Fruit fly (Drosophila melanogaster) whole organism: ENCODE measurements around the gene CG31407.

Experiments used
- CG8478 ChIP-seq: fragments of >200 bp; optimal IDR thresholded peaks from 2 replicates; lab custom pipeline; 2018; ENCODE audit warnings: inconsistent platforms
- Dll ChIP-seq: fragments of >200 bp; optimal IDR thresholded peaks from 2 replicates; lab custom pipeline; 2017
- EcR ChIP-seq, 2 experiments: fragments of >200 bp; optimal IDR thresholded peaks; 2 replicates each; lab custom pipeline; 2017; ENCODE audit warnings: missing biosample characterization in 2 of 2, missing genetic modification characterization in 2 of 2, missing genetic modification reagents in 2 of 2
- pan ChIP-seq: fragments of >200 bp; optimal IDR thresholded peaks from 2 replicates; lab custom pipeline; 2017
- psq ChIP-seq: fragments of >200 bp; optimal IDR thresholded peaks from 2 replicates; lab custom pipeline; 2017
- usp ChIP-seq: fragments of >200 bp; optimal IDR thresholded peaks from 2 replicates; lab custom pipeline; 2017; ENCODE audit warnings: missing biosample characterization, missing genetic modification characterization, mixed read lengths

Gene CG31407

dm6 chr3R:10055004-10055403 is 30.1 kb upstream of the CG31407 start:
- TF ChIP-seq pan (lab: Kevin White, UChicago) (no peak), Dll (lab: Kevin White, UChicago) (no peak), CG8478 (no peak), usp (GFP tag; lab: Kevin White, UChicago) (no peak), psq (lab: Kevin White, UChicago) (no peak), EcR (GFP tag; optimal IDR thresholded peaks at IDR 0.05; lab: Kevin White, UChicago) (no peak)

- no peak for TF ChIP-seq Dll (lab: Kevin White, UChicago)
- TF ChIP-seq pan (lab: Kevin White, UChicago), result no peak
- TF ChIP-seq CG8478, result no peak
- TF ChIP-seq EcR (GFP tag; optimal IDR thresholded peaks at IDR 0.05; lab: Kevin White, UChicago), result no peak
- no peak for TF ChIP-seq psq (lab: Kevin White, UChicago)
- no peak for TF ChIP-seq usp (GFP tag; lab: Kevin White, UChicago)
These were observed 29.5 kb upstream of the CG31407 start for dm6 chr3R:10054278-10054975.

- TF ChIP-seq pan (lab: Kevin White, UChicago), result no peak
- no peak for TF ChIP-seq psq (lab: Kevin White, UChicago)
- TF ChIP-seq Dll (lab: Kevin White, UChicago), result no peak
These were observed 28.6 kb upstream of the CG31407 start for dm6 chr3R:10053559-10053958.

- TF ChIP-seq EcR (GFP tag; optimal IDR thresholded peaks at IDR 0.05; lab: Kevin White, UChicago) (no peak), pan (lab: Kevin White, UChicago) (no peak), CG8478 (no peak)
These were observed 27.9 kb upstream of the CG31407 start, which contains the start of the genes Fancl and Npc2e for dm6 chr3R:10052695-10053382. Gene Fancl (minus strand): TSS chr3R:10052869. Gene Npc2e (plus strand): TSS chr3R:10053332.

- TF ChIP-seq pan (lab: Kevin White, UChicago) (no peak), CG8478 (no peak), psq (lab: Kevin White, UChicago) (no peak), usp (GFP tag; lab: Kevin White, UChicago) (no peak), EcR (GFP tag; optimal IDR thresholded peaks at IDR 0.05; lab: Kevin White, UChicago) (no peak), Dll (lab: Kevin White, UChicago) (no peak)
These were observed 24.0 kb upstream of the CG31407 start, which contains the start of gene ohgt for dm6 chr3R:10048842-10049527. Gene ohgt (plus strand): TSS chr3R:10049199.

dm6 chr3R:10048775-10048841 is 23.7 kb upstream of the CG31407 start, which contains the start of gene CG12811:
Gene CG12811 (minus strand): TSS chr3R:10048797.
- TF ChIP-seq pan (lab: Kevin White, UChicago) (no peak), psq (lab: Kevin White, UChicago) (no peak), usp (GFP tag; lab: Kevin White, UChicago) (no peak), CG8478 (no peak), Dll (lab: Kevin White, UChicago) (no peak)

dm6 chr3R:10048035-10048774 is 23.3 kb upstream of the CG31407 start:
- no peak for TF ChIP-seq Dll (lab: Kevin White, UChicago)
- TF ChIP-seq CG8478, result no peak
- no peak for TF ChIP-seq pan (lab: Kevin White, UChicago)
- TF ChIP-seq usp (GFP tag; lab: Kevin White, UChicago), result no peak
- no peak for TF ChIP-seq EcR (GFP tag; optimal IDR thresholded peaks at IDR 0.05; lab: Kevin White, UChicago)
- TF ChIP-seq psq (lab: Kevin White, UChicago), result no peak

- TF ChIP-seq EcR (GFP tag; optimal IDR thresholded peaks at IDR 0.05; lab: Kevin White, UChicago) (no peak), Dll (lab: Kevin White, UChicago) (no peak), CG8478 (no peak), usp (GFP tag; lab: Kevin White, UChicago) (no peak), pan (lab: Kevin White, UChicago) (no peak), psq (lab: Kevin White, UChicago) (no peak)
These were observed 20.4 kb upstream of the CG31407 start, which contains the start of the genes CG11722 and mtTFB2 for dm6 chr3R:10045343-10045742. Gene CG11722 (minus strand): TSS chr3R:10045542. Gene mtTFB2 (plus strand): TSS chr3R:10045574.

- TF ChIP-seq pan (lab: Kevin White, UChicago) (no peak), usp (GFP tag; lab: Kevin White, UChicago) (no peak), EcR (GFP tag; optimal IDR thresholded peaks at IDR 0.05; lab: Kevin White, UChicago) (no peak), Dll (lab: Kevin White, UChicago) (no peak), psq (lab: Kevin White, UChicago) (no peak), CG8478 (no peak)
These were observed 17.9 kb upstream of the CG31407 start, which contains the start of the genes Mical and CG3909 for dm6 chr3R:10042664-10043372. Gene Mical (minus strand): TSS chr3R:10042895. Gene CG3909 (plus strand): TSS chr3R:10043270.

dm6 chr3R:10042024-10042663 is 17.2 kb upstream of the CG31407 start:
- no peak for TF ChIP-seq Dll (lab: Kevin White, UChicago)
- TF ChIP-seq EcR (GFP tag; optimal IDR thresholded peaks at IDR 0.05; lab: Kevin White, UChicago), result no peak
- no peak for TF ChIP-seq pan (lab: Kevin White, UChicago)
- no peak for TF ChIP-seq usp (GFP tag; lab: Kevin White, UChicago)
- no peak for TF ChIP-seq CG8478
- TF ChIP-seq psq (lab: Kevin White, UChicago), result no peak
